Fruit fly (Drosophila melanogaster) whole organism, embryonic: ENCODE measurements around the gene CG14803.

Experiments
- ATbp ChIP-seq: fragments of 200-800 bp; sonication (Bioruptor generic); optimal IDR thresholded peaks from 2 replicates; lab custom pipeline; 2017; ENCODE audit warnings: missing biosample characterization, mild to moderate bottlenecking, missing genetic modification characterization, missing genetic modification reagents
- BEAF-32 ChIP-seq: fragments of 200-800 bp; sonication (Bioruptor generic); optimal IDR thresholded peaks from 3 replicates; lab custom pipeline; 2017; ENCODE audit warnings: missing biosample characterization, missing genetic modification characterization, mild to moderate bottlenecking, moderate library complexity, missing genetic modification reagents
- CG10147 ChIP-seq: fragments of 200-800 bp; sonication (Bioruptor generic); optimal IDR thresholded peaks from 2 replicates; lab custom pipeline; 2019; ENCODE audit warnings: missing biosample characterization, mild to moderate bottlenecking, missing genetic modification characterization, moderate library complexity
- CG10267 ChIP-seq: fragments of 200-800 bp; sonication (Bioruptor generic); optimal IDR thresholded peaks from 2 replicates; lab custom pipeline; 2018; ENCODE audit warnings: missing biosample characterization, mild to moderate bottlenecking, missing genetic modification characterization, moderate library complexity
- CG13296 ChIP-seq: fragments of 200-800 bp; sonication (Bioruptor generic); optimal IDR thresholded peaks from 3 replicates; lab custom pipeline; 2018; ENCODE audit warnings: missing biosample characterization, mild to moderate bottlenecking, missing genetic modification characterization
- CG14050 ChIP-seq: fragments of 200-800 bp; sonication (Bioruptor generic); IDR thresholded peaks from 3 replicates; pipeline ENCODE4 v1.3.6; 2022; ENCODE audit warnings: missing biosample characterization, missing genetic modification characterization
- CG14860 ChIP-seq: fragments of 200-800 bp; sonication (Bioruptor generic); IDR thresholded peaks from 3 replicates; pipeline ENCODE4 v1.3.6; 2022; ENCODE audit warnings: missing biosample characterization, missing genetic modification characterization; ENCODE audit not compliant: partially characterized antibody
- CG30020 ChIP-seq: fragments of 200-800 bp; optimal IDR thresholded peaks from 2 replicates; lab custom pipeline; 2019; ENCODE audit warnings: missing biosample characterization, mild to moderate bottlenecking, missing genetic modification characterization, moderate library complexity
- CG30403 ChIP-seq: fragments of 200-800 bp; sonication (Bioruptor generic); optimal IDR thresholded peaks from 3 replicates; lab custom pipeline; 2016; ENCODE audit warnings: missing biosample characterization, missing genetic modification characterization
- CG3281 ChIP-seq: fragments of 200-800 bp; sonication (Bioruptor generic); optimal IDR thresholded peaks from 3 replicates; lab custom pipeline; 2017; ENCODE audit warnings: missing biosample characterization, mild to moderate bottlenecking, missing genetic modification characterization
- CG34224 ChIP-seq: fragments of 200-800 bp; sonication (Bioruptor generic); IDR thresholded peaks from 3 replicates; pipeline ENCODE4 v1.3.6; 2022; ENCODE audit warnings: missing biosample characterization, missing genetic modification characterization; ENCODE audit not compliant: partially characterized antibody
- CG3995 ChIP-seq: fragments of 200-800 bp; sonication (Bioruptor generic); optimal IDR thresholded peaks from 3 replicates; lab custom pipeline; 2016; ENCODE audit warnings: missing biosample characterization, missing genetic modification characterization
- CG43689 ChIP-seq: fragments of 200-800 bp; sonication (Bioruptor generic); IDR thresholded peaks from 2 replicates; pipeline ENCODE4 v1.3.6; 2022; ENCODE audit warnings: missing biosample characterization, missing genetic modification characterization
- CG4424 ChIP-seq: fragments of 200-800 bp; sonication (Bioruptor generic); optimal IDR thresholded peaks from 3 replicates; lab custom pipeline; 2016; ENCODE audit warnings: missing biosample characterization, missing genetic modification characterization
- CG4730 ChIP-seq: fragments of 200-800 bp; sonication (Bioruptor generic); IDR thresholded peaks from 2 replicates; pipeline ENCODE4 v1.3.6; 2022; ENCODE audit warnings: missing biosample characterization, missing genetic modification characterization
- CG4854 ChIP-seq: fragments of 200-800 bp; sonication (Bioruptor generic); optimal IDR thresholded peaks from 2 replicates; lab custom pipeline; 2016; ENCODE audit warnings: missing biosample characterization, missing genetic modification characterization, inconsistent platforms
- CG6175 ChIP-seq: fragments of 200-800 bp; sonication (Bioruptor generic); IDR thresholded peaks from 3 replicates; pipeline ENCODE4 v1.3.6; 2022; ENCODE audit warnings: missing biosample characterization, missing genetic modification characterization
- CG6791 ChIP-seq: fragments of 200-800 bp; sonication (Bioruptor generic); IDR thresholded peaks from 3 replicates; pipeline ENCODE4 v1.3.6; 2022; ENCODE audit warnings: missing biosample characterization, missing genetic modification characterization; ENCODE audit not compliant: partially characterized antibody
- CG8944 ChIP-seq: fragments of 200-800 bp; sonication (Bioruptor generic); optimal IDR thresholded peaks from 3 replicates; lab custom pipeline; 2016; ENCODE audit warnings: missing biosample characterization, missing genetic modification characterization
- CrebB ChIP-seq: fragments of 200-800 bp; sonication (Bioruptor generic); optimal IDR thresholded peaks from 3 replicates; lab custom pipeline; 2018; ENCODE audit warnings: missing biosample characterization, mild to moderate bottlenecking, missing genetic modification characterization
- Deaf1 ChIP-seq: fragments of 200-800 bp; optimal IDR thresholded peaks from 3 replicates; lab custom pipeline; 2019; ENCODE audit warnings: missing biosample characterization, mild to moderate bottlenecking, missing genetic modification characterization, moderate library complexity
- Doc2 ChIP-seq: fragments of 200-800 bp; sonication (Bioruptor generic); IDR thresholded peaks from 2 replicates; pipeline ENCODE4 v1.3.6; 2022; ENCODE audit warnings: missing biosample characterization, missing genetic modification characterization
- HLH54F ChIP-seq: fragments of 200-800 bp; sonication (Bioruptor generic); optimal IDR thresholded peaks from 3 replicates; lab custom pipeline; 2016; ENCODE audit warnings: missing biosample characterization, missing genetic modification characterization
- HmgZ ChIP-seq: fragments of 200-800 bp; sonication (Bioruptor generic); optimal IDR thresholded peaks from 2 replicates; lab custom pipeline; 2018; ENCODE audit warnings: missing biosample characterization, mild to moderate bottlenecking, missing genetic modification characterization
- Hmx ChIP-seq: fragments of 200-800 bp; sonication (Bioruptor generic); optimal IDR thresholded peaks from 2 replicates; lab custom pipeline; 2016; ENCODE audit warnings: missing biosample characterization, missing genetic modification characterization
- Sox100B ChIP-seq: fragments of 200-800 bp; sonication (Bioruptor generic); optimal IDR thresholded peaks from 3 replicates; lab custom pipeline; 2018; ENCODE audit warnings: missing biosample characterization, mild to moderate bottlenecking, missing genetic modification characterization
- Sry-β ChIP-seq: fragments of 200-800 bp; sonication (Bioruptor generic); optimal IDR thresholded peaks from 2 replicates; lab custom pipeline; 2018; ENCODE audit warnings: missing biosample characterization, mild to moderate bottlenecking, missing genetic modification characterization, moderate library complexity
- Usf ChIP-seq: fragments of 200-800 bp; sonication (Bioruptor generic); optimal IDR thresholded peaks from 2 replicates; lab custom pipeline; 2017; ENCODE audit warnings: missing genotype, missing biosample characterization, missing genetic modification characterization
- danr ChIP-seq: fragments of 200-800 bp; sonication (Bioruptor generic); IDR thresholded peaks from 2 replicates; pipeline ENCODE4 v1.3.6; 2022; ENCODE audit warnings: missing biosample characterization, missing genetic modification characterization
- dimm ChIP-seq: fragments of 200-800 bp; sonication (Bioruptor generic); IDR thresholded peaks from 2 replicates; pipeline ENCODE4 v1.3.6; 2022; ENCODE audit warnings: missing biosample characterization, missing genetic modification characterization
- exex ChIP-seq: fragments of 200-800 bp; sonication (Bioruptor generic); optimal IDR thresholded peaks from 4 replicates; lab custom pipeline; 2018; ENCODE audit warnings: missing biosample characterization, mild to moderate bottlenecking, missing genetic modification characterization, moderate library complexity
- fd64A ChIP-seq: fragments of 200-800 bp; sonication (Bioruptor generic); optimal IDR thresholded peaks from 3 replicates; lab custom pipeline; 2018; ENCODE audit warnings: missing biosample characterization, mild to moderate bottlenecking, missing genetic modification characterization
- gsb-n ChIP-seq: fragments of 200-800 bp; sonication (Bioruptor generic); optimal IDR thresholded peaks from 3 replicates; lab custom pipeline; 2018; ENCODE audit warnings: missing biosample characterization, mild to moderate bottlenecking, missing genetic modification characterization
- ham ChIP-seq: fragments of 200-800 bp; sonication (Bioruptor generic); IDR thresholded peaks from 2 replicates; pipeline ENCODE4 v1.3.6; 2022; ENCODE audit warnings: missing biosample characterization, missing genetic modification characterization
- mirr ChIP-seq: fragments of 200-800 bp; sonication (Bioruptor generic); optimal IDR thresholded peaks from 3 replicates; lab custom pipeline; 2018; ENCODE audit warnings: missing biosample characterization, mild to moderate bottlenecking, missing genetic modification characterization
- org-1 ChIP-seq: fragments of 200-800 bp; sonication (Bioruptor generic); optimal IDR thresholded peaks from 2 replicates; lab custom pipeline; 2017; ENCODE audit warnings: missing biosample characterization, missing genetic modification characterization
- otp ChIP-seq: fragments of 200-800 bp; sonication (Bioruptor generic); IDR thresholded peaks from 3 replicates; pipeline ENCODE4, ENCODE4 v1.3.6; 2022; ENCODE audit warnings: missing biosample characterization, missing genetic modification characterization
- p53 ChIP-seq: fragments of 200-800 bp; sonication (Bioruptor generic); optimal IDR thresholded peaks from 2 replicates; lab custom pipeline; 2016; ENCODE audit warnings: missing biosample characterization, missing genetic modification characterization
- pros ChIP-seq: fragments of 200-800 bp; sonication (Bioruptor generic); optimal IDR thresholded peaks from 3 replicates; lab custom pipeline; 2019; ENCODE audit warnings: missing biosample characterization, mild to moderate bottlenecking, missing genetic modification characterization, moderate library complexity
- row ChIP-seq: fragments of 200-800 bp; sonication (Bioruptor generic); IDR thresholded peaks from 3 replicates; pipeline ENCODE4 v1.3.6; 2022; ENCODE audit warnings: missing biosample characterization, missing genetic modification characterization
- run ChIP-seq: fragments of 200-800 bp; sonication (Bioruptor generic); optimal IDR thresholded peaks from 3 replicates; lab custom pipeline; 2018; ENCODE audit warnings: missing biosample characterization, mild to moderate bottlenecking, missing genetic modification characterization
- sens ChIP-seq: fragments of 200-800 bp; sonication (Bioruptor generic); peaks from one replicate; lab custom pipeline; 2016; ENCODE audit warnings: missing biosample characterization, missing genetic modification characterization
- stc ChIP-seq: fragments of 200-800 bp; sonication (Bioruptor generic); IDR thresholded peaks from 2 replicates; pipeline ENCODE4 v1.3.6; 2022; ENCODE audit warnings: missing biosample characterization, missing genetic modification characterization
- stwl ChIP-seq: fragments of 200-800 bp; sonication (Bioruptor generic); optimal IDR thresholded peaks from 3 replicates; lab custom pipeline; 2018; ENCODE audit warnings: missing biosample characterization, mild to moderate bottlenecking, missing genetic modification characterization, moderate library complexity
- tup ChIP-seq: fragments of 200-800 bp; sonication (Bioruptor generic); optimal IDR thresholded peaks from 2 replicates; lab custom pipeline; 2016; ENCODE audit warnings: missing biosample characterization, mild to moderate bottlenecking, missing genetic modification characterization, moderate library complexity
- twi ChIP-seq: fragments of 200-800 bp; optimal IDR thresholded peaks from 2 replicates; lab custom pipeline; 2019; ENCODE audit warnings: missing biosample characterization, mild to moderate bottlenecking, missing genetic modification characterization, moderate library complexity
- vvl ChIP-seq: fragments of 200-800 bp; sonication (Bioruptor generic); IDR thresholded peaks from 2 replicates; pipeline ENCODE4 v1.3.6; 2022; ENCODE audit warnings: missing biosample characterization, missing genetic modification characterization
- wdn ChIP-seq: fragments of 200-800 bp; sonication (Bioruptor generic); IDR thresholded peaks from 2 replicates; pipeline ENCODE4 v1.3.6; 2022; ENCODE audit warnings: missing biosample characterization, missing genetic modification characterization
- zf30C ChIP-seq: fragments of 200-800 bp; sonication (Bioruptor generic); optimal IDR thresholded peaks from 3 replicates; lab custom pipeline; 2018; ENCODE audit warnings: missing biosample characterization, mild to moderate bottlenecking, missing genetic modification characterization

Gene CG14803

dm6 chrX:1830396-1831218 is 38.1 kb upstream of the CG14803 start (continued):
- TF ChIP-seq HmgZ (tag; lab: Kevin White, UChicago) (peak; percentile 97), org-1 (GFP tag; lab: Kevin White, UChicago) (peak; percentile 92), HLH54F (peak; percentile 92), stc (peak; percentile 97), CG34224 (GFP tag; lab: Robert Waterston, UW) (no peak), CG6175 (GFP tag; lab: Robert Waterston, UW) (peak; percentile 94), twi (peak; percentile 85), wdn (GFP tag; lab: Robert Waterston, UW) (peak; percentile 96), tup (GFP tag; lab: Kevin White, UChicago) (peak; percentile 90), mirr (GFP tag; lab: Kevin White, UChicago) (peak; percentile 84), CG14050 (peak; percentile 96), Doc2 (peak; percentile 74), CrebB (tag; lab: Kevin White, UChicago) (peak; percentile 96), fd64A (GFP tag; lab: Kevin White, UChicago) (peak; percentile 85), ham (GFP tag; lab: Robert Waterston, UW) (peak; percentile 82; the same call in 1 of the 2 replicates), run (peak; percentile 92), CG13296 (GFP tag; lab: Kevin White, UChicago) (peak; percentile 95), exex (tag; lab: Kevin White, UChicago) (peak; percentile 85), danr (peak; percentile 94), ATbp (peak; percentile 94), CG43689 (GFP tag; lab: Robert Waterston, UW) (peak; percentile 93), Usf (peak; percentile 91), CG4854 (GFP tag; lab: Kevin White, UChicago) (peak; percentile 89), otp (GFP tag; lab: Robert Waterston, UW) (peak; percentile 98), CG10267 (peak; percentile 88), CG3995 (GFP tag; lab: Kevin White, UChicago) (peak; percentile 70), sens (peak; percentile 98), stwl (peak; percentile 20), CG30403 (GFP tag; lab: Kevin White, UChicago) (peak; percentile 97), CG4424 (GFP tag; lab: Kevin White, UChicago) (peak; percentile 93), CG4730 (GFP tag; lab: Robert Waterston, UW) (peak; percentile 96), Sox100B (peak; percentile 96), CG6791 (GFP tag; lab: Robert Waterston, UW) (no peak), vvl (GFP tag; lab: Robert Waterston, UW) (peak; percentile 99), zf30C (peak; percentile 88), p53 (GFP tag; lab: Kevin White, UChicago) (peak; percentile 87), CG10147 (peak; percentile 94), CG3281 (GFP tag; lab: Kevin White, UChicago) (peak; percentile 96), Sry-β (peak; percentile 71), pros (GFP tag; lab: Kevin White, UChicago) (peak; percentile 35), BEAF-32 (peak; percentile 13), CG8944 (GFP tag; lab: Kevin White, UChicago) (peak; percentile 91), Hmx (peak; percentile 89), CG14860 (GFP tag; lab: Robert Waterston, UW) (peak; percentile 55), Deaf1 (tag; lab: Kevin White, UChicago) (peak; percentile 78), gsb-n (tag; lab: Kevin White, UChicago) (peak; percentile 92), dimm (GFP tag; lab: Robert Waterston, UW) (peak; percentile 88), CG30020 (tag; lab: Kevin White, UChicago) (peak; percentile 78), row (GFP tag; lab: Robert Waterston, UW) (peak; percentile 98)
